Fruit fly (Drosophila melanogaster) whole organism: ENCODE measurements around the gene CG9951.

Experiments
- CG8478 ChIP-seq: fragments of >200 bp; optimal IDR thresholded peaks from 2 replicates; lab custom pipeline; 2018; ENCODE audit warnings: inconsistent platforms
- Dll ChIP-seq: fragments of >200 bp; optimal IDR thresholded peaks from 2 replicates; lab custom pipeline; 2017
- EcR ChIP-seq, 2 experiments: fragments of >200 bp; optimal IDR thresholded peaks; 2 replicates each; lab custom pipeline; 2017; ENCODE audit warnings: missing biosample characterization in 2 of 2, missing genetic modification characterization in 2 of 2, missing genetic modification reagents in 2 of 2
- pan ChIP-seq: fragments of >200 bp; optimal IDR thresholded peaks from 2 replicates; lab custom pipeline; 2017
- psq ChIP-seq: fragments of >200 bp; optimal IDR thresholded peaks from 2 replicates; lab custom pipeline; 2017
- usp ChIP-seq: fragments of >200 bp; optimal IDR thresholded peaks from 2 replicates; lab custom pipeline; 2017; ENCODE audit warnings: missing biosample characterization, missing genetic modification characterization, mixed read lengths

- TF ChIP-seq pan (lab: Kevin White, UChicago): no peak
- TF ChIP-seq psq (lab: Kevin White, UChicago): no peak
- TF ChIP-seq CG8478 (lab: Kevin White, UChicago): no peak
- no peak for TF ChIP-seq usp (GFP tag; lab: Kevin White, UChicago)
- TF ChIP-seq EcR (GFP tag; optimal IDR thresholded peaks at IDR 0.05; lab: Kevin White, UChicago): no peak
- no peak for TF ChIP-seq Dll (lab: Kevin White, UChicago)
Measured at dm6 chr3L:16853533-16854386, 9.2 kb upstream of the CG9951 start, which contains the start of gene sina.
